Worm (Caenorhabditis elegans): ENCODE measurements around the gene C50D2.10.

- no peak for TF ChIP-seq cebp-1 (GFP tag; IDR thresholded peaks at IDR 0.05)
- no peak for TF ChIP-seq cebp-1 (tag; optimal IDR thresholded peaks at IDR 0.05)
- TF ChIP-seq unc-62 (GFP tag; optimal IDR thresholded peaks at IDR 0.05), result no peak
- no peak for TF ChIP-seq zfh-2 (GFP tag; conservative IDR thresholded peaks at IDR 0.05)
- no peak for TF ChIP-seq Y53F4B.3 (GFP tag; IDR thresholded peaks at IDR 0.05)
- no peak for TF ChIP-seq rec-8 (tag; optimal IDR thresholded peaks at IDR 0.05)
These were observed 12.3 kb downstream of the C50D2.10 start, which contains the start of gene C50D2.1 for ce11 chrII:111267-111666.
